Worm (Caenorhabditis elegans) whole organism, L3 larva: ENCODE measurements around the gene fbxa-135.

Experiments
- ama-1 ChIP-seq: fragments of 150-350 bp; optimal IDR thresholded peaks from 2 replicates; lab custom pipeline; 2018
- ceh-28 ChIP-seq: fragments of 150-350 bp; optimal IDR thresholded peaks from 2 replicates; lab custom pipeline; 2014; ENCODE audit warnings: missing biosample characterization, missing genetic modification reagents, missing genetic modification characterization
- elt-1 ChIP-seq: fragments of 150-350 bp; optimal IDR thresholded peaks from 2 replicates; lab custom pipeline; 2014; ENCODE audit warnings: missing biosample characterization, missing genetic modification characterization
- elt-2 ChIP-seq: sonication (generic microtip); optimal IDR thresholded peaks from 2 replicates; lab custom pipeline; 2016; ENCODE audit warnings: missing genetic modification reagents, mild to moderate bottlenecking, missing genetic modification characterization, missing compliant biosample characterization
- fkh-10 ChIP-seq: sonication (generic microtip); optimal IDR thresholded peaks from 2 replicates; lab custom pipeline; 2017; ENCODE audit warnings: missing biosample characterization, missing genetic modification reagents, missing genetic modification characterization
- fos-1 ChIP-seq: fragments of 150-350 bp; optimal IDR thresholded peaks from 2 replicates; lab custom pipeline; 2014; ENCODE audit warnings: missing biosample characterization, missing genetic modification characterization
- hmg-11 ChIP-seq: sonication (generic microtip); optimal IDR thresholded peaks from 2 replicates; lab custom pipeline; 2016; ENCODE audit warnings: missing genetic modification characterization, missing compliant biosample characterization
- skn-1 ChIP-seq: fragments of 150-350 bp; optimal IDR thresholded peaks from 2 replicates; lab custom pipeline; 2014; ENCODE audit warnings: missing biosample characterization, missing genetic modification characterization
- tbx-2 ChIP-seq: sonication (generic microtip); optimal IDR thresholded peaks from 2 replicates; lab custom pipeline; 2016; ENCODE audit warnings: mild to moderate bottlenecking, missing genetic modification characterization, missing compliant biosample characterization
- unc-62 ChIP-seq: fragments of 150-350 bp; sonication (generic microtip); optimal IDR thresholded peaks from 4 replicates; lab custom pipeline; 2014; ENCODE audit warnings: missing biosample characterization, missing genetic modification reagents, missing genetic modification characterization

- no peak for TF ChIP-seq hmg-11 (tag; lab: Kevin White, UChicago)
- no peak for TF ChIP-seq fos-1 (tag; lab: Kevin White, UChicago)
- no peak for TF ChIP-seq elt-1
- no peak for TF ChIP-seq tbx-2 (tag; lab: Kevin White, UChicago)
- TF ChIP-seq unc-62 (GFP tag; lab: Kevin White, UChicago) = no peak
- TF ChIP-seq fkh-10 (GFP tag; lab: Kevin White, UChicago) = no peak
- TF ChIP-seq ceh-28 (tag; lab: Kevin White, UChicago) = no peak
- TF ChIP-seq skn-1 = no peak
- TF ChIP-seq elt-2 (tag; lab: Kevin White, UChicago) = no peak
- no peak for TF ChIP-seq ama-1 (lab: Kevin White, UChicago)
These were observed 3.3 kb upstream of the fbxa-135 start, which contains the start of gene fbxa-199 for ce11 chrV:15398728-15399127.
